Fruit fly (Drosophila melanogaster) whole organism, embryonic: ENCODE data around the gene Fas1.

ENCODE experiments used
- CG11695 ChIP-seq: fragments of 200-800 bp; sonication (Bioruptor generic); IDR thresholded peaks from 3 replicates; pipeline ENCODE4 v1.3.6; 2022; ENCODE audit warnings: missing biosample characterization, missing genetic modification characterization
- Lpt ChIP-seq: fragments of >200 bp; optimal IDR thresholded peaks from 2 replicates; lab custom pipeline; 2018; ENCODE audit warnings: missing biosample characterization, missing genetic modification characterization
- Myb ChIP-seq: fragments of 200-800 bp; sonication (Bioruptor generic); optimal IDR thresholded peaks from 2 replicates; lab custom pipeline; 2016; ENCODE audit warnings: missing biosample characterization, missing genetic modification characterization
- Nf-YB ChIP-seq: fragments of 200-800 bp; sonication (Bioruptor generic); optimal IDR thresholded peaks from 3 replicates; lab custom pipeline; 2019; ENCODE audit warnings: missing biosample characterization, mild to moderate bottlenecking, missing genetic modification characterization, moderate library complexity
- insv ChIP-seq, 2 experiments: fragments of 200-800 bp; sonication (Bioruptor generic); optimal IDR thresholded peaks; 3 replicates each; lab custom pipeline; 2016 to 2018; ENCODE audit warnings: missing biosample characterization in 2 of 2, missing genetic modification characterization in 2 of 2
- luna ChIP-seq: fragments of 200-800 bp; sonication (Bioruptor generic); optimal IDR thresholded peaks from 2 replicates; lab custom pipeline; 2016; ENCODE audit warnings: missing biosample characterization, missing genetic modification characterization
- row ChIP-seq: fragments of 200-800 bp; sonication (Bioruptor generic); IDR thresholded peaks from 3 replicates; pipeline ENCODE4 v1.3.6; 2022; ENCODE audit warnings: missing biosample characterization, missing genetic modification characterization
- tup ChIP-seq: fragments of 200-800 bp; sonication (Bioruptor generic); optimal IDR thresholded peaks from 2 replicates; lab custom pipeline; 2016; ENCODE audit warnings: missing biosample characterization, mild to moderate bottlenecking, missing genetic modification characterization, moderate library complexity

DNA sequence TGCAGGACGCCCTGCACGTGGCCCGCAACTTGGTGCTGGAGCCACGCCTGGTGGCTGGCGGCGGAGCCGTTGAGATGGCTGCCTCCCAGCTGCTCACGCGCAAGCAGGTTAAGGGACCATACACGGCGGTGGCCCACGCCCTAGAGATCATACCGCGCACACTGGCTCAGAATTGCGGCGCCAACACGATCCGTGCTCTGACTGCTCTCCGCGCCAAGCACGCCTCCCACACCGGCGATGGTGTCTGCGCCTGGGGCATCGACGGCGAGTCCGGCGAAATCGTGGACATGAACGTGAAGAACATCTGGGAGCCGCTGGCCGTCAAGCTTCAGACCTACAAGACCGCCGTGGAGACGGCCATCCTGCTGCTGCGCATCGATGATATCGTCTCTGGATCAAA lies 24.2 kb downstream of the Fas1 start:
- no peak for TF ChIP-seq Lpt (GFP tag; lab: Kevin White, UChicago)
- no peak for TF ChIP-seq row
- TF ChIP-seq Myb, result no peak
- TF ChIP-seq CG11695 (GFP tag; lab: Robert Waterston, UW), result no peak
- no peak for TF ChIP-seq insv (GFP tag; optimal IDR thresholded peaks at IDR 0.05; lab: Kevin White, UChicago)
- TF ChIP-seq tup (GFP tag; lab: Kevin White, UChicago), result no peak
- no peak for TF ChIP-seq luna (GFP tag; lab: Kevin White, UChicago)
- TF ChIP-seq Nf-YB (GFP tag; lab: Kevin White, UChicago), result no peak
